Fruit fly (Drosophila melanogaster): Measurements from ENCODE around the gene CG3397.

CG3397 gene

DNA sequence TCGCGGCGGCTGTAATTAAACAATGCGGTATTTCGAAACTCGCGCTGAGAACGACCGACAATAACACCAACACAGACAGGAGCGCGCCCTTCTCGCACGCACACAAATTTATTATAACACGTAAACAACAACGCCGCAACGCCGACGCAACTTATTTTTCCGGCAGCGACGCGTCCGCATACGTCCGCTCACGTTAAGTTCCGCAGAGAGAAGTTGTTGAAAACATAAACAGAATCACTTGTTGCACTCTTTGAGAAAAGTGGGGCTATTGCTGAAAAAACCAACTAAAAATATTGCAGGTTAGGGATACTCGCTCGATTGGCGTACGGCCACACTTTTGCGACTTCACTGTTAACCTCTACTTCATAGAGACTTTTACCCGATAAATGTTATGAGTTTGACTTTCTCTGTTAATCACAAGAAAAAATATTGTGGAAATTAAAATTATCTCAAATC, 35.4 kb downstream of the CG3397 start, which contains the start of gene Cad87A (continued):
- no peak for TF ChIP-seq ase (GFP tag; IDR thresholded peaks at IDR 0.05)
- TF ChIP-seq Meics (GFP tag; optimal IDR thresholded peaks at IDR 0.05) = no peak
- no peak for TF ChIP-seq tx (GFP tag; optimal IDR thresholded peaks at IDR 0.05)
- no peak for TF ChIP-seq zf30C (GFP tag; optimal IDR thresholded peaks at IDR 0.05)
- TF ChIP-seq sqz (GFP tag; optimal IDR thresholded peaks at IDR 0.05) = peak; percentile 2
- no peak for TF ChIP-seq sob (GFP tag; IDR thresholded peaks at IDR 0.05)
- no peak for TF ChIP-seq tgo (GFP tag; IDR thresholded peaks at IDR 0.05)
- TF ChIP-seq zen2 (GFP tag; IDR thresholded peaks at IDR 0.05; ENCODE audit: partially characterized antibody) = no peak
- no peak for TF ChIP-seq Blimp-1 (GFP tag; optimal IDR thresholded peaks at IDR 0.05)
- TF ChIP-seq CG12769 (tag; optimal IDR thresholded peaks at IDR 0.05) = peak; percentile 52
- TF ChIP-seq MESR4 (GFP tag; optimal IDR thresholded peaks at IDR 0.05) = peak; percentile 29
- no peak for TF ChIP-seq shn (GFP tag; optimal IDR thresholded peaks at IDR 0.05)
- TF ChIP-seq Scr (GFP tag; IDR thresholded peaks at IDR 0.05; ENCODE audit: partially characterized antibody) = no peak
- TF ChIP-seq CG31224 (GFP tag; IDR thresholded peaks at IDR 0.05) = no peak
- no peak for TF ChIP-seq Dip3 (GFP tag; optimal IDR thresholded peaks at IDR 0.05)
- no peak for TF ChIP-seq Poxn (GFP tag; IDR thresholded peaks at IDR 0.05)
- TF ChIP-seq gcm2 (GFP tag; optimal IDR thresholded peaks at IDR 0.05) = no peak
- TF ChIP-seq fd96Cb (tag; optimal IDR thresholded peaks at IDR 0.05) = no peak
- TF ChIP-seq Mrtf (GFP tag; IDR thresholded peaks at IDR 0.05) = no peak
- TF ChIP-seq Rfx (GFP tag; IDR thresholded peaks at IDR 0.05) = no peak
- TF ChIP-seq aop (GFP tag; IDR thresholded peaks at IDR 0.05) = no peak
- TF ChIP-seq CG11696 (GFP tag; IDR thresholded peaks at IDR 0.05) = no peak
- TF ChIP-seq CG14860 (GFP tag; IDR thresholded peaks at IDR 0.05; ENCODE audit: partially characterized antibody) = no peak
- TF ChIP-seq Elba2 (GFP tag; optimal IDR thresholded peaks at IDR 0.05) = no peak
- no peak for TF ChIP-seq E2f2 (GFP tag; IDR thresholded peaks at IDR 0.05)
- no peak for TF ChIP-seq slp2 (GFP tag; optimal IDR thresholded peaks at IDR 0.05)
- no peak for TF ChIP-seq Gsc (GFP tag; IDR thresholded peaks at IDR 0.05)
- no peak for TF ChIP-seq CG7987 (GFP tag; optimal IDR thresholded peaks at IDR 0.05)
- TF ChIP-seq CG16863 (GFP tag; optimal IDR thresholded peaks at IDR 0.05) = no peak
- peak; percentile 78 for TF ChIP-seq CG8924 (tag; optimal IDR thresholded peaks at IDR 0.05)
- peak; percentile 97 for TF ChIP-seq kah (GFP tag; optimal IDR thresholded peaks at IDR 0.05)
- no peak for TF ChIP-seq az2 (GFP tag; optimal IDR thresholded peaks at IDR 0.05)
- peak; percentile 58 for TF ChIP-seq MTF-1 (GFP tag; optimal IDR thresholded peaks at IDR 0.05; ENCODE audit: borderline replicate concordance)
- peak in 1 of 3 experiments; percentile 62 for TF ChIP-seq Stat92E (GFP tag; optimal IDR thresholded peaks at IDR 0.05)
- no peak for TF ChIP-seq CG7372 (GFP tag; IDR thresholded peaks at IDR 0.05)
- no peak for TF ChIP-seq sens-2 (GFP tag; IDR thresholded peaks at IDR 0.05)
- no peak for TF ChIP-seq dan (GFP tag; IDR thresholded peaks at IDR 0.05)
- no peak for TF ChIP-seq CG2199 (GFP tag; IDR thresholded peaks at IDR 0.05)
- no peak for TF ChIP-seq CG4360 (GFP tag; IDR thresholded peaks at IDR 0.05)
- TF ChIP-seq Xrp1 (GFP tag; IDR thresholded peaks at IDR 0.05) = no peak
- TF ChIP-seq insv (GFP tag; optimal IDR thresholded peaks at IDR 0.05) = peak in 1 of 2 experiments; percentile 9
- peak; percentile 23 for TF ChIP-seq CG2202 (tag; optimal IDR thresholded peaks at IDR 0.05)
- no peak for TF ChIP-seq sisA (GFP tag; IDR thresholded peaks at IDR 0.05)
- TF ChIP-seq CG4424 (GFP tag; optimal IDR thresholded peaks at IDR 0.05) = no peak
- peak; percentile 13 for TF ChIP-seq HHEX (GFP tag; optimal IDR thresholded peaks at IDR 0.05)
- no peak for TF ChIP-seq CG1529 (GFP tag; optimal IDR thresholded peaks at IDR 0.05)
- TF ChIP-seq CG15696 (tag; optimal IDR thresholded peaks at IDR 0.05) = no peak
- no peak for TF ChIP-seq sc (optimal IDR thresholded peaks at IDR 0.05)
- TF ChIP-seq sc (GFP tag; optimal IDR thresholded peaks at IDR 0.05) = no peak
- no peak for TF ChIP-seq bowl (GFP tag; IDR thresholded peaks at IDR 0.05)
- TF ChIP-seq CG32772 (GFP tag; IDR thresholded peaks at IDR 0.05) = no peak
- no peak for TF ChIP-seq CG11247 (GFP tag; IDR thresholded peaks at IDR 0.05)
- peak; percentile 38 for TF ChIP-seq HmgD (GFP tag; optimal IDR thresholded peaks at IDR 0.05)
